Fruit fly (Drosophila melanogaster): Measurements from ENCODE around the gene Tm2.

The Tm2 gene

DNA sequence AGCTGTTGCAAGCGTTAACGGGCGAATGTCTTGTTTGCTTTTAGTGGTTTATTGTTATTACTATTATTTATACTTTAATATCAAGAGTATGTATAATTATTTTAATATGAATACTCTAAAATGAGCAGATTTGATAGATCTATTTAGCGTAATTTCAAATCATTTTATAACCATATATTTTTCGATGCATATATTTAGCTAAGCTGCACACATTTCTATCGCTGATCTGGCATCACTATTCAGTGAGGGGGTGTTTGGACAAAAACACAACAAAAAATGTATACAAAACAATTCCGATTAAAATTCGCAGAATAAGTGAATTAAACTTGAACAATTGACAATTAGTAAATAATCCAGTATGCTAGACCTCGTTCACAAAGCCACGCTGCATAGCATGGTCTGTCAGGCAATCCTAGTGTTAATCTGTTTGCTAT, 41.0 kb downstream of the Tm2 start, which contains the start of the genes Trs33 and Tmtc4 (continued):
- TF ChIP-seq luna (GFP tag; optimal IDR thresholded peaks at IDR 0.05) (no peak), CG17186 (GFP tag; optimal IDR thresholded peaks at IDR 0.05) (no peak), stc (GFP tag; IDR thresholded peaks at IDR 0.05) (no peak), CG7786 (GFP tag; optimal IDR thresholded peaks at IDR 0.05) (no peak), slbo (GFP tag; IDR thresholded peaks at IDR 0.05) (no peak; the same call in 1 of the 2 replicates), Hmr (GFP tag; optimal IDR thresholded peaks at IDR 0.05) (peak; percentile 30), CG6254 (GFP tag; optimal IDR thresholded peaks at IDR 0.05) (no peak), Camta (GFP tag; optimal IDR thresholded peaks at IDR 0.05) (no peak), MBD-R2 (GFP tag; IDR thresholded peaks at IDR 0.05) (peak; percentile 93), danr (GFP tag; IDR thresholded peaks at IDR 0.05) (no peak), nau (GFP tag; optimal IDR thresholded peaks at IDR 0.05) (no peak), CHES-1-like (GFP tag; optimal IDR thresholded peaks at IDR 0.05) (no peak), CG12942 (GFP tag; optimal IDR thresholded peaks at IDR 0.05) (no peak), scrt (GFP tag; optimal IDR thresholded peaks at IDR 0.05) (peak; percentile 3), CG3838 (GFP tag; optimal IDR thresholded peaks at IDR 0.05) (no peak), fd3F (GFP tag; optimal IDR thresholded peaks at IDR 0.05) (no peak), CG1233 (GFP tag; optimal IDR thresholded peaks at IDR 0.05) (no peak), trh (GFP tag; optimal IDR thresholded peaks at IDR 0.05) (no peak), Hsf (GFP tag; optimal IDR thresholded peaks at IDR 0.05) (peak; percentile 21), sqz (GFP tag; optimal IDR thresholded peaks at IDR 0.05) (no peak), gsb-n (tag; optimal IDR thresholded peaks at IDR 0.05) (peak; percentile 58), tx (GFP tag; optimal IDR thresholded peaks at IDR 0.05) (no peak), CG13775 (GFP tag; optimal IDR thresholded peaks at IDR 0.05) (peak; percentile 35), da (GFP tag; optimal IDR thresholded peaks at IDR 0.05) (no peak), NFAT (GFP tag; IDR thresholded peaks at IDR 0.05) (no peak), Mrtf (GFP tag; IDR thresholded peaks at IDR 0.05) (no peak), CG4328 (GFP tag; optimal IDR thresholded peaks at IDR 0.05) (peak; percentile 29), D19A (tag; optimal IDR thresholded peaks at IDR 0.05) (peak; percentile 15), YL-1 (GFP tag; optimal IDR thresholded peaks at IDR 0.05) (peak; percentile 11), Sox102F (GFP tag; optimal IDR thresholded peaks at IDR 0.05) (no peak), amos (GFP tag; IDR thresholded peaks at IDR 0.05; ENCODE audit: partially characterized antibody) (no peak), CG42726 (GFP tag; IDR thresholded peaks at IDR 0.05; ENCODE audit: partially characterized antibody) (no peak), CG4730 (GFP tag; IDR thresholded peaks at IDR 0.05) (no peak), al (GFP tag; IDR thresholded peaks at IDR 0.05) (no peak), CG8765 (GFP tag; IDR thresholded peaks at IDR 0.05) (no peak), CG12769 (tag; optimal IDR thresholded peaks at IDR 0.05) (no peak), tin (GFP tag; optimal IDR thresholded peaks at IDR 0.05) (peak; percentile 21)

DNA sequence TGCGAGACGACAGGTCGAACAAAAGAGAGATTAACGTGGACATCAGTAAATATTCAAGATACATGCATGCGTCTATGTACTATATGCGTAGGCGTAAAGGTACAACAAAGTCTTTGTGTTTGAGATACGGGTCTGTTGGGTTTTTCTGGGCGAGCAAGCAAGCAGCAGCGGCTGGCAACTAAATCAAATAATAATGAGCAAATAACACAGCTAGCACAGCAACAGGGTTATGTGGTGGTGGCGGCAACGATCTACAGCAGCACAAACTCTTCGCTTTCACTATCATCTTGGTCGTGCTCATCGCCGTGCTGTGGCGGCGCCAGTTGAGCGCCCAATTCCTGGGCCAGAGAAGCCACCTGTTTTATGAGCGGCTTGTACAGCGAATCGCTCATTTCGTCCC, 44.0 kb downstream of the Tm2 start:
- peak; percentile 5 for TF ChIP-seq Meics (GFP tag; optimal IDR thresholded peaks at IDR 0.05)
- TF ChIP-seq lab (GFP tag; optimal IDR thresholded peaks at IDR 0.05), result peak; percentile 48
- TF ChIP-seq CG15269 (tag; optimal IDR thresholded peaks at IDR 0.05), result no peak
- TF ChIP-seq CG9817 (tag; optimal IDR thresholded peaks at IDR 0.05), result no peak
- 0 out of 3 replicates have a peak, but pooled peaks have one; percentile 35 for TF ChIP-seq CG2199 (GFP tag; IDR thresholded peaks at IDR 0.05)
- peak; percentile 0 for TF ChIP-seq CG15011 (GFP tag; optimal IDR thresholded peaks at IDR 0.05)
- TF ChIP-seq Med (GFP tag), result peak; percentile 67
- TF ChIP-seq sens (GFP tag), result peak; percentile 61
- TF ChIP-seq CG12071 (GFP tag; optimal IDR thresholded peaks at IDR 0.05), result peak; percentile 27
- TF ChIP-seq so (GFP tag; IDR thresholded peaks at IDR 0.05), result no peak
- peak; percentile 14 for TF ChIP-seq Blimp-1 (GFP tag; optimal IDR thresholded peaks at IDR 0.05)
- peak; percentile 24 for TF ChIP-seq CG3281 (GFP tag; optimal IDR thresholded peaks at IDR 0.05)
- TF ChIP-seq chm (GFP tag; IDR thresholded peaks at IDR 0.05), result 0 out of 2 replicates have a peak, but pooled peaks have one; percentile 21
- TF ChIP-seq Hmr (GFP tag; optimal IDR thresholded peaks at IDR 0.05), result peak; percentile 25
- TF ChIP-seq CG2678 (tag; optimal IDR thresholded peaks at IDR 0.05), result peak; percentile 24
- peak; percentile 20 for TF ChIP-seq CG18599 (GFP tag; optimal IDR thresholded peaks at IDR 0.05)
- peak; percentile 38 for TF ChIP-seq CG13296 (GFP tag; optimal IDR thresholded peaks at IDR 0.05)
